Worm (Caenorhabditis elegans): ENCODE results near the gene clec-263.

clec-263 gene

ce11 chrV:20606617-20607016 lies 32.2 kb downstream of the clec-263 start, which contains the start of gene F46B3.23:
F46B3.23 (minus strand) TSS chrV:20606717.
- TF ChIP-seq mab-9 (GFP tag; IDR thresholded peaks at IDR 0.05) (no peak), dsc-1 (tag; optimal IDR thresholded peaks at IDR 0.05) (peak; percentile 65)

ce11 chrV:20608688-20609087 lies 34.3 kb downstream of the clec-263 start, which contains the start of gene ttr-12:
ttr-12 (minus strand) TSS chrV:20608788.
- TF ChIP-seq sptf-1 (tag; optimal IDR thresholded peaks at IDR 0.05): no peak
- TF ChIP-seq hpl-2 (GFP tag; optimal IDR thresholded peaks at IDR 0.05): no peak
- TF ChIP-seq fkh-10 (GFP tag; optimal IDR thresholded peaks at IDR 0.05): no peak
- no peak for TF ChIP-seq lin-14 (GFP tag; optimal IDR thresholded peaks at IDR 0.05)
- TF ChIP-seq unc-86 (tag; optimal IDR thresholded peaks at IDR 0.05): no peak
- no peak for TF ChIP-seq fkh-8 (tag; optimal IDR thresholded peaks at IDR 0.05)
- no peak for TF ChIP-seq C04F5.9 (tag; optimal IDR thresholded peaks at IDR 0.05)
- TF ChIP-seq ceh-90 (tag; optimal IDR thresholded peaks at IDR 0.05): no peak
- no peak for TF ChIP-seq egl-27 (tag; optimal IDR thresholded peaks at IDR 0.05)
- TF ChIP-seq nhr-84 (tag; optimal IDR thresholded peaks at IDR 0.05): no peak
- no peak for TF ChIP-seq dpl-1 (GFP tag; optimal IDR thresholded peaks at IDR 0.05)
- TF ChIP-seq ceh-8 (GFP tag; optimal IDR thresholded peaks at IDR 0.05): no peak
- TF ChIP-seq nhr-76 (tag; optimal IDR thresholded peaks at IDR 0.05): no peak
- no peak for TF ChIP-seq C16A3.4 (tag; optimal IDR thresholded peaks at IDR 0.05)
- TF ChIP-seq Y116A8C.19 (tag; optimal IDR thresholded peaks at IDR 0.05; ENCODE audit: borderline replicate concordance): no peak
- no peak for TF ChIP-seq blmp-1 (tag; optimal IDR thresholded peaks at IDR 0.05)
- TF ChIP-seq swsn-7 (tag; optimal IDR thresholded peaks at IDR 0.05): no peak
- TF ChIP-seq nhr-28 (tag; optimal IDR thresholded peaks at IDR 0.05): no peak
- TF ChIP-seq zip-4 (GFP tag; optimal IDR thresholded peaks at IDR 0.05): no peak
- no peak for TF ChIP-seq rnt-1 (tag; optimal IDR thresholded peaks at IDR 0.05)

- TF ChIP-seq fos-1 (tag; optimal IDR thresholded peaks at IDR 0.05) (no peak), vab-15 (tag; optimal IDR thresholded peaks at IDR 0.05) (no peak), nhr-19 (GFP tag; conservative IDR thresholded peaks at IDR 0.05) (no peak), hlh-4 (tag; optimal IDR thresholded peaks at IDR 0.05) (no peak), grh-1 (GFP tag; IDR thresholded peaks at IDR 0.05) (no peak), dsc-1 (tag; optimal IDR thresholded peaks at IDR 0.05) (no peak), nhr-47 (tag; optimal IDR thresholded peaks at IDR 0.05) (no peak), blmp-1 (tag; optimal IDR thresholded peaks at IDR 0.05) (no peak), nhr-85 (tag) (no peak), dpl-1 (GFP tag; optimal IDR thresholded peaks at IDR 0.05) (no peak), nhr-84 (tag; optimal IDR thresholded peaks at IDR 0.05) (no peak), hpl-2 (GFP tag; optimal IDR thresholded peaks at IDR 0.05) (no peak), elt-2 (tag; optimal IDR thresholded peaks at IDR 0.05) (no peak), C16A3.4 (tag; optimal IDR thresholded peaks at IDR 0.05) (no peak), ceh-8 (GFP tag; optimal IDR thresholded peaks at IDR 0.05) (no peak), mep-1 (tag; optimal IDR thresholded peaks at IDR 0.05) (no peak)
These were observed 35.1 kb downstream of the clec-263 start, which contains the start of gene grd-2 for ce11 chrV:20609494-20609893. grd-2 (plus strand) TSS chrV:20609794.

- TF ChIP-seq hpl-2 (GFP tag; optimal IDR thresholded peaks at IDR 0.05): no peak
- TF ChIP-seq nhr-77 (tag; optimal IDR thresholded peaks at IDR 0.05): no peak
- TF ChIP-seq skn-1 (tag; optimal IDR thresholded peaks at IDR 0.05): no peak
These were observed 44.2 kb downstream of the clec-263 start, which contains the start of gene F46B3.7 for ce11 chrV:20618632-20619031. F46B3.7 (minus strand) TSS chrV:20618732.

ce11 chrV:20623060-20623459 lies 48.6 kb downstream of the clec-263 start, which contains the start of gene F46B3.8:
F46B3.8 (minus strand) TSS chrV:20623160.
- no peak for TF ChIP-seq zip-4 (GFP tag; optimal IDR thresholded peaks at IDR 0.05)
- TF ChIP-seq rnt-1 (tag; optimal IDR thresholded peaks at IDR 0.05): no peak
- TF ChIP-seq isw-1 (GFP tag; IDR thresholded peaks at IDR 0.05): no peak
- TF ChIP-seq nhr-76 (tag; optimal IDR thresholded peaks at IDR 0.05): no peak
- no peak for TF ChIP-seq nhr-47 (tag; optimal IDR thresholded peaks at IDR 0.05)

Measured in whole organism, L1 larva.